Fruit fly (Drosophila melanogaster) whole organism: ENCODE data around the gene CG32708.

Experiments
- CG8478 ChIP-seq: fragments of >200 bp; optimal IDR thresholded peaks from 2 replicates; lab custom pipeline; 2018; ENCODE audit warnings: inconsistent platforms
- pan ChIP-seq: fragments of >200 bp; optimal IDR thresholded peaks from 2 replicates; lab custom pipeline; 2017
- psq ChIP-seq: fragments of >200 bp; optimal IDR thresholded peaks from 2 replicates; lab custom pipeline; 2017
- usp ChIP-seq: fragments of >200 bp; optimal IDR thresholded peaks from 2 replicates; lab custom pipeline; 2017; ENCODE audit warnings: missing biosample characterization, missing genetic modification characterization, mixed read lengths

DNA sequence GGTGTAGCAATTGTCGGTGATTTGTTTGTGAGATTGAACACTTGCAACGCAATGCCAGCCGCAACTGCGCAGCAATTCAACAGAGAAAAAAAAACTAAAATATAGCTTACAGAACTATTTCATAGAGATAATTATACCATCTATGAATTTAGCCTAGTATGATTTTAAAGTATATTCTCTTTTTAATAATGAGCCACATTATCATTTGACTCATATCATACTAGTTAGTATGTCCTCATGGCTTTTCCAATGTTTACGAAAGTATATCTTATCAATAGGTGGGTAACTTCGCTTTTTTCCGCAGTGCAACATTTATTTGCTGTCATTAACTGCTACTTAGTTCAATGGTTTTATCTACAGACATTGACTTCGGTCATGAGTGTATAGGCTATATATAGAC lies 47.0 kb upstream of the CG32708 start:
- TF ChIP-seq psq (no peak), CG8478 (lab: Kevin White, UChicago) (no peak), pan (lab: Kevin White, UChicago) (no peak), usp (GFP tag; lab: Kevin White, UChicago) (no peak)
